Worm (Caenorhabditis elegans) whole organism, late embryonic: Measurements from ENCODE around the gene nipa-1.

Source experiments
- C38D4.7 ChIP-seq: fragments of 200-800 bp; sonication (Bioruptor generic); optimal IDR thresholded peaks from 2 replicates; lab custom pipeline; 2018; ENCODE audit warnings: mild to moderate bottlenecking, missing genetic modification characterization, moderate library complexity, missing compliant biosample characterization
- F13H6.1 ChIP-seq: sonication (generic microtip); optimal IDR thresholded peaks from 2 replicates; lab custom pipeline; 2016; ENCODE audit warnings: missing genetic modification characterization, missing compliant biosample characterization
- K02D7.2 ChIP-seq: sonication (generic microtip); optimal IDR thresholded peaks from 2 replicates; lab custom pipeline; 2017; ENCODE audit warnings: mild to moderate bottlenecking, missing genetic modification characterization, missing compliant biosample characterization
- T23F11.4 ChIP-seq: fragments of 200-800 bp; sonication (Bioruptor generic); optimal IDR thresholded peaks from 2 replicates; lab custom pipeline; 2018; ENCODE audit warnings: mild to moderate bottlenecking, missing genetic modification characterization, missing compliant biosample characterization
- ama-1 ChIP-seq: fragments of 150-350 bp; optimal IDR thresholded peaks from 2 replicates; lab custom pipeline; 2014
- ceh-14 ChIP-seq: sonication (generic microtip); optimal IDR thresholded peaks from 2 replicates; lab custom pipeline; 2016; ENCODE audit warnings: missing genotype, missing genetic modification characterization, missing compliant biosample characterization
- ceh-18 ChIP-seq: sonication (generic microtip); optimal IDR thresholded peaks from 2 replicates; lab custom pipeline; 2016; ENCODE audit warnings: missing genetic modification characterization, missing compliant biosample characterization
- ceh-2 ChIP-seq: sonication (generic microtip); optimal IDR thresholded peaks from 2 replicates; lab custom pipeline; 2016; ENCODE audit warnings: missing genotype, missing genetic modification characterization, missing compliant biosample characterization
- ceh-22 ChIP-seq: sonication (generic microtip); optimal IDR thresholded peaks from 2 replicates; lab custom pipeline; 2017; ENCODE audit warnings: missing biosample characterization, missing genetic modification characterization
- ceh-24 ChIP-seq: sonication (generic microtip); optimal IDR thresholded peaks from 2 replicates; lab custom pipeline; 2016; ENCODE audit warnings: mild to moderate bottlenecking, missing genetic modification characterization, missing compliant biosample characterization
- ceh-30 ChIP-seq: fragments of 150-350 bp; optimal IDR thresholded peaks from 2 replicates; lab custom pipeline; 2014; ENCODE audit warnings: missing biosample characterization, missing genetic modification characterization
- ceh-34 ChIP-seq: sonication (generic microtip); optimal IDR thresholded peaks from 2 replicates; lab custom pipeline; 2016; ENCODE audit warnings: mild to moderate bottlenecking, missing genetic modification characterization, missing compliant biosample characterization
- ceh-45 ChIP-seq: fragments of 200-800 bp; sonication (Bioruptor generic); IDR thresholded peaks from 2 replicates; pipeline ENCODE4 v1.3.6; 2022; ENCODE audit warnings: missing genetic modification reagents, missing genetic modification characterization, missing compliant biosample characterization
- ceh-6 ChIP-seq: fragments of 200-800 bp; sonication (Bioruptor generic); optimal IDR thresholded peaks from 2 replicates; lab custom pipeline; 2018; ENCODE audit warnings: mild to moderate bottlenecking, missing genetic modification characterization, missing compliant biosample characterization
- ceh-9 ChIP-seq: sonication (generic microtip); optimal IDR thresholded peaks from 2 replicates; lab custom pipeline; 2016; ENCODE audit warnings: mild to moderate bottlenecking, missing genetic modification characterization, inconsistent platforms, missing compliant biosample characterization
- che-1 ChIP-seq: sonication (generic microtip); optimal IDR thresholded peaks from 2 replicates; lab custom pipeline; 2016; ENCODE audit warnings: mild to moderate bottlenecking, missing genetic modification characterization, missing compliant biosample characterization
- dmd-4 ChIP-seq: sonication (generic microtip); optimal IDR thresholded peaks from 2 replicates; lab custom pipeline; 2016; ENCODE audit warnings: borderline replicate concordance, missing genetic modification characterization, missing compliant biosample characterization
- elt-2 ChIP-seq: sonication (generic microtip); optimal IDR thresholded peaks from 2 replicates; lab custom pipeline; 2016; ENCODE audit warnings: missing genetic modification reagents, missing genetic modification characterization, missing compliant biosample characterization
- eyg-1 ChIP-seq: sonication (generic microtip); optimal IDR thresholded peaks from 2 replicates; lab custom pipeline; 2016; ENCODE audit warnings: missing genotype, missing genetic modification characterization, missing compliant biosample characterization
- fax-1 ChIP-seq: sonication (generic microtip); optimal IDR thresholded peaks from 2 replicates; lab custom pipeline; 2016; ENCODE audit warnings: missing genotype, missing genetic modification characterization, missing compliant biosample characterization
- fkh-10 ChIP-seq: fragments of 150-350 bp; optimal IDR thresholded peaks from 2 replicates; lab custom pipeline; 2014; ENCODE audit warnings: missing biosample characterization, missing genetic modification reagents, missing genetic modification characterization
- fkh-6 ChIP-seq: sonication (generic microtip); optimal IDR thresholded peaks from 2 replicates; lab custom pipeline; 2016; ENCODE audit warnings: missing genetic modification characterization, missing compliant biosample characterization
- gmeb-2 ChIP-seq: sonication (generic microtip); optimal IDR thresholded peaks from 2 replicates; lab custom pipeline; 2016; ENCODE audit warnings: missing genetic modification characterization, inconsistent platforms, missing compliant biosample characterization
- hlh-13 ChIP-seq: fragments of 200-800 bp; sonication (Bioruptor generic); optimal IDR thresholded peaks from 2 replicates; lab custom pipeline; 2018; ENCODE audit warnings: mild to moderate bottlenecking, missing genetic modification characterization, missing compliant biosample characterization
- hlh-15 ChIP-seq: sonication (generic microtip); optimal IDR thresholded peaks from 2 replicates; lab custom pipeline; 2016; ENCODE audit warnings: missing genetic modification characterization, missing compliant biosample characterization
- hlh-8 ChIP-seq: sonication (generic microtip); optimal IDR thresholded peaks from 2 replicates; lab custom pipeline; 2016; ENCODE audit warnings: missing genotype, missing genetic modification characterization, missing compliant biosample characterization
- lim-6 ChIP-seq: sonication (generic microtip); optimal IDR thresholded peaks from 2 replicates; lab custom pipeline; 2016; ENCODE audit warnings: missing genetic modification characterization, missing compliant biosample characterization
- lin-11 ChIP-seq: fragments of 200-800 bp; sonication (Bioruptor generic); optimal IDR thresholded peaks from 2 replicates; lab custom pipeline; 2018; ENCODE audit warnings: mild to moderate bottlenecking, missing genetic modification characterization, missing compliant biosample characterization
- madf-2 ChIP-seq: sonication (generic microtip); optimal IDR thresholded peaks from 2 replicates; lab custom pipeline; 2017; ENCODE audit warnings: missing genetic modification characterization, missing compliant biosample characterization
- mec-3 ChIP-seq: sonication (generic microtip); optimal IDR thresholded peaks from 2 replicates; lab custom pipeline; 2016; ENCODE audit warnings: borderline replicate concordance, missing genetic modification characterization, missing compliant biosample characterization
- nfya-1 ChIP-seq: sonication (generic microtip); optimal IDR thresholded peaks from 2 replicates; lab custom pipeline; 2017; ENCODE audit warnings: missing genetic modification characterization, mild to moderate bottlenecking, missing compliant biosample characterization, antibody characterized with exemption, moderate library complexity
- nhr-11 ChIP-seq: fragments of 150-350 bp; optimal IDR thresholded peaks from 2 replicates; lab custom pipeline; 2014; ENCODE audit warnings: missing biosample characterization, missing genetic modification characterization
- npax-4 ChIP-seq: sonication (generic microtip); optimal IDR thresholded peaks from 2 replicates; lab custom pipeline; 2016; ENCODE audit warnings: missing genetic modification characterization, missing compliant biosample characterization
- odd-2 ChIP-seq: sonication (generic microtip); optimal IDR thresholded peaks from 2 replicates; lab custom pipeline; 2017; ENCODE audit warnings: antibody characterized with exemption, mild to moderate bottlenecking, missing genetic modification characterization, missing compliant biosample characterization
- pag-3 ChIP-seq: sonication (generic microtip); optimal IDR thresholded peaks from 2 replicates; lab custom pipeline; 2016; ENCODE audit warnings: missing compliant biosample characterization, missing genetic modification characterization, borderline replicate concordance
- pax-1 ChIP-seq: fragments of 150-350 bp; optimal IDR thresholded peaks from 2 replicates; lab custom pipeline; 2014; ENCODE audit warnings: missing biosample characterization, missing genetic modification characterization
- pha-4 ChIP-seq: fragments of 150-350 bp; optimal IDR thresholded peaks from 2 replicates; lab custom pipeline; 2018; ENCODE audit warnings: missing biosample characterization, missing genetic modification reagents, missing genetic modification characterization
- pqm-1 ChIP-seq: sonication (generic microtip); optimal IDR thresholded peaks from 2 replicates; lab custom pipeline; 2016; ENCODE audit warnings: missing genetic modification characterization, missing compliant biosample characterization
- pros-1 ChIP-seq: fragments of 150-350 bp; optimal IDR thresholded peaks from 2 replicates; lab custom pipeline; 2014; ENCODE audit warnings: missing biosample characterization, missing genetic modification reagents, missing genetic modification characterization
- ref-2 ChIP-seq: sonication (generic microtip); optimal IDR thresholded peaks from 2 replicates; lab custom pipeline; 2016; ENCODE audit warnings: missing genetic modification characterization, missing compliant biosample characterization
- sdc-2 ChIP-seq: sonication (generic microtip); optimal IDR thresholded peaks from 2 replicates; lab custom pipeline; 2016; ENCODE audit warnings: missing genotype, missing genetic modification characterization, missing compliant biosample characterization
- sox-2 ChIP-seq: fragments of 200-800 bp; sonication (Bioruptor generic); IDR thresholded peaks from 2 replicates; pipeline ENCODE4 v1.3.6; 2022; ENCODE audit warnings: missing genetic modification reagents, missing genetic modification characterization, missing compliant biosample characterization
- sox-4 ChIP-seq: sonication (generic microtip); optimal IDR thresholded peaks from 2 replicates; lab custom pipeline; 2017; ENCODE audit warnings: mild to moderate bottlenecking, missing genetic modification characterization, inconsistent platforms, missing compliant biosample characterization
- syd-9 ChIP-seq: sonication (generic microtip); optimal IDR thresholded peaks from 2 replicates; lab custom pipeline; 2016; ENCODE audit warnings: mild to moderate bottlenecking, missing genetic modification characterization, moderate library complexity, missing compliant biosample characterization
- tbx-2 ChIP-seq: sonication (generic microtip); optimal IDR thresholded peaks from 2 replicates; lab custom pipeline; 2016; ENCODE audit warnings: missing genetic modification characterization, missing compliant biosample characterization
- tbx-7 ChIP-seq: sonication (generic microtip); optimal IDR thresholded peaks from 2 replicates; lab custom pipeline; 2016; ENCODE audit warnings: missing genotype, missing genetic modification characterization, missing compliant biosample characterization
- ttx-3 ChIP-seq: sonication (generic microtip); optimal IDR thresholded peaks from 2 replicates; lab custom pipeline; 2016; ENCODE audit warnings: missing genetic modification reagents, missing genetic modification characterization, missing compliant biosample characterization
- unc-3 ChIP-seq, 2 experiments: fragments of 200-800 bp in 1 of 2; sonication (Bioruptor generic) in 1 of 2; sonication (generic microtip) in 1 of 2; conservative IDR thresholded peaks in 1 of 2; optimal IDR thresholded peaks in 1 of 2; 2 replicates each; pipeline versions ENCODE4 v1.3.6 to Lab custom; 2016 to 2022; ENCODE audit warnings: missing compliant biosample characterization in 2 of 2, missing genetic modification characterization in 2 of 2, missing genetic modification reagents in 1 of 2
- unc-55 ChIP-seq: sonication (generic microtip); optimal IDR thresholded peaks from 2 replicates; lab custom pipeline; 2017; ENCODE audit warnings: missing biosample characterization, missing genetic modification reagents, missing genetic modification characterization
- zip-5 ChIP-seq: sonication (generic microtip); optimal IDR thresholded peaks from 2 replicates; lab custom pipeline; 2016; ENCODE audit warnings: missing genetic modification characterization, missing compliant biosample characterization

Gene nipa-1

DNA sequence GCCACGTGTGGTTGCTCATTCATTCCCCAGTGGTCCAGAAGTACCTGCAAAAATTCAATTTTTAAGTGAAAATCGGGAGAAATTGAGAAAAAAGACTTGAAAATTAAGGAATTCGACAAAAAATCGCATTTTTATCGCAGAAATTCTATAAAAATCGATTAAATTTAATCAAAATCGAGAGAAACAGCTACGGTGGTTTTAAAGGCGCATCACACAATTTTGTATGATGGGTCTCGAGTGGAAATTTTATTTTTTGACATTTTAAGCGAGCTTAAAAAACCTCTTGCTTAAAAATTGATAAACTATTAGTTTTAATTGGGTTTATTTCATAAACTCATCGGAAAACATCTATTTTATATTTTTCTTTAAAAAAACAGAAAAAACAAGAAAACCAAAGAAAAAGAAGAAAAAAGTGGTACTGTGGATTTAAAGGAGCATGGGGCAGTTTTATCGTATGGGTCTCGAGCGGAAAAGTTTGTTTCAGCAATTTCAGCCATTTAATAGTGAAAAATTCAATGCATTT is at the start of gene nipa-1:
Gene nipa-1 (minus strand): TSS at position 51 of the 523 bp plus-strand sequence.
- TF ChIP-seq tbx-7 (tag; lab: Kevin White, UChicago) (no peak), unc-55 (no peak), ceh-45 (GFP tag; lab: Robert Waterston, UW) (no peak), ceh-22 (no peak)

DNA sequence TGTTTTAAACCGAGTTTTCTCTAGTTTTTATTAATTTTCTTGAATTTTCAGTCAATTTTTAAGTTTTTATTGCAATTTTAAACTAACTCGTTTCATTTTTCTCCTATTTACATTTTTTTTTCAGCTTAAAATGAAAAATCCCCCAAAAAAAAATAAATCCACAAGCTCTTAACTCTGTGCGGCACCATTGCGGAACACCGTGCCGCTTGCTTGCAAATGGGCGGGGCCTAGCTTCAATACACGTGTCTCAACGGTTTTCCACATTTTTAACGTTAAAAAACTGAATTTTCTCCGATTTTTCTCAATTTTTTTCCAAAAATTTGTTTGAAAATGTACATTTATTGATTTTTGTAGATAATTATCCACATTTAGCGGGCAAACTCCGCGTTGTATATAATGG is 48.1 kb upstream of the nipa-1 start, which contains the start of gene R148.3:
Gene R148.3 (plus strand): TSS at position 347 of the 400 bp plus-strand sequence.
- TF ChIP-seq fax-1 (peak; percentile 79), ceh-30 (peak; percentile 6), tbx-2 (tag; lab: Kevin White, UChicago) (peak; percentile 83), pax-1 (tag; lab: Kevin White, UChicago) (no peak), ceh-9 (tag; lab: Kevin White, UChicago) (no peak), eyg-1 (peak; percentile 33), npax-4 (tag; lab: Kevin White, UChicago) (peak; percentile 70), odd-2 (peak; percentile 81), nhr-11 (tag; lab: Kevin White, UChicago) (no peak), elt-2 (tag; lab: Kevin White, UChicago) (peak; percentile 88), unc-55 (no peak), pha-4 (tag; lab: Kevin White, UChicago) (no peak), ceh-14 (peak; percentile 91), zip-5 (peak; percentile 72), ceh-24 (tag; lab: Kevin White, UChicago) (peak; percentile 42), ceh-18 (tag; lab: Kevin White, UChicago) (peak; percentile 37), pros-1 (tag; lab: Kevin White, UChicago) (no peak), ceh-2 (tag; lab: Kevin White, UChicago) (peak; percentile 77), hlh-15 (tag; lab: Kevin White, UChicago) (peak; percentile 58), ceh-45 (GFP tag; lab: Robert Waterston, UW) (0 out of 2 replicates have a peak, but pooled peaks have one; percentile 45), ceh-34 (tag; lab: Kevin White, UChicago) (peak; percentile 74), pag-3 (no peak), ceh-6 (GFP tag; lab: Kevin White, UChicago) (peak; percentile 37), lin-11 (tag; lab: Kevin White, UChicago) (peak; percentile 68), F13H6.1 (tag; lab: Kevin White, UChicago) (peak; percentile 77), madf-2 (tag; lab: Kevin White, UChicago) (peak; percentile 64), K02D7.2 (tag; lab: Kevin White, UChicago) (peak; percentile 76), lim-6 (tag; lab: Kevin White, UChicago) (peak; percentile 62), mec-3 (no peak), hlh-8 (peak; percentile 75), tbx-7 (tag; lab: Kevin White, UChicago) (no peak), dmd-4 (tag; lab: Kevin White, UChicago) (peak; percentile 78), gmeb-2 (tag; lab: Kevin White, UChicago) (peak; percentile 84), ref-2 (peak; percentile 76), fkh-10 (GFP tag; lab: Kevin White, UChicago) (no peak), che-1 (peak; percentile 74), T23F11.4 (GFP tag; lab: Kevin White, UChicago) (peak; percentile 68), unc-3 (GFP tag; conservative IDR thresholded peaks at IDR 0.05; lab: Robert Waterston, UW) (peak; percentile 51; the same call in 1 of the 2 replicates), unc-3 (tag; optimal IDR thresholded peaks at IDR 0.05; lab: Kevin White, UChicago) (peak; percentile 81), sox-4 (tag; lab: Kevin White, UChicago) (peak; percentile 84), C38D4.7 (GFP tag; lab: Kevin White, UChicago) (peak; percentile 64), ttx-3 (tag; lab: Kevin White, UChicago) (peak; percentile 85), fkh-6 (tag; lab: Kevin White, UChicago) (peak; percentile 83), pqm-1 (no peak), syd-9 (peak; percentile 66), sdc-2 (tag; lab: Kevin White, UChicago) (peak; percentile 55), sox-2 (GFP tag; lab: Robert Waterston, UW) (no peak), ama-1 (no peak), nfya-1 (tag; lab: Kevin White, UChicago) (peak; percentile 79), hlh-13 (GFP tag; lab: Kevin White, UChicago) (peak; percentile 15)
